Fruit fly (Drosophila melanogaster): Measurements from ENCODE around the gene CG42327.
A peak's percentile ranks its signal among the peaks of the same experiment; 100 is the strongest.

The CG42327 gene

dm6 chr3R:11656614-11657216 is 766 bp downstream of the CG42327 start (continued):
- TF ChIP-seq Antp (GFP tag; optimal IDR thresholded peaks at IDR 0.05) (peak; percentile 93), CG2199 (GFP tag; IDR thresholded peaks at IDR 0.05) (peak; percentile 90), sqz (GFP tag; optimal IDR thresholded peaks at IDR 0.05) (peak; percentile 86), CG4424 (GFP tag; optimal IDR thresholded peaks at IDR 0.05) (peak; percentile 96), E2f2 (GFP tag; IDR thresholded peaks at IDR 0.05) (peak; percentile 83), zfh2 (GFP tag; optimal IDR thresholded peaks at IDR 0.05) (peak; percentile 95), esg (GFP tag; conservative IDR thresholded peaks at IDR 0.05) (peak; percentile 96), org-1 (GFP tag; optimal IDR thresholded peaks at IDR 0.05) (peak; percentile 92), scrt (GFP tag; optimal IDR thresholded peaks at IDR 0.05) (peak; percentile 93), tap (tag; optimal IDR thresholded peaks at IDR 0.05) (peak; percentile 96), CG8359 (GFP tag; optimal IDR thresholded peaks at IDR 0.05; ENCODE audit: borderline replicate concordance) (peak; percentile 83), Eip74EF (GFP tag; optimal IDR thresholded peaks at IDR 0.05) (peak in 1 of 2 experiments; percentile 90), bcd (GFP tag; optimal IDR thresholded peaks at IDR 0.05) (peak; percentile 96), fu2 (GFP tag; optimal IDR thresholded peaks at IDR 0.05) (peak; percentile 93), pita (GFP tag; optimal IDR thresholded peaks at IDR 0.05) (no peak), mam (GFP tag; optimal IDR thresholded peaks at IDR 0.05) (peak; percentile 96), Ets97D (GFP tag; optimal IDR thresholded peaks at IDR 0.05) (peak; percentile 88), repo (GFP tag; optimal IDR thresholded peaks at IDR 0.05) (peak; percentile 89), Vsx1 (GFP tag; optimal IDR thresholded peaks at IDR 0.05) (peak; percentile 90), CG18011 (GFP tag; optimal IDR thresholded peaks at IDR 0.05) (peak; percentile 86), gt (GFP tag; IDR thresholded peaks at IDR 0.05) (peak; percentile 87), CG3995 (GFP tag; optimal IDR thresholded peaks at IDR 0.05) (peak; percentile 65), corto (GFP tag; optimal IDR thresholded peaks at IDR 0.05) (peak; percentile 97), ken (GFP tag; IDR thresholded peaks at IDR 0.05) (peak; percentile 95), Nf-YA (GFP tag; IDR thresholded peaks at IDR 0.05) (peak; percentile 96), CG15601 (tag; optimal IDR thresholded peaks at IDR 0.05) (peak; percentile 94), CG11456 (GFP tag; IDR thresholded peaks at IDR 0.05) (peak; percentile 97), CG3847 (GFP tag; IDR thresholded peaks at IDR 0.05) (peak; percentile 97), YL-1 (GFP tag; optimal IDR thresholded peaks at IDR 0.05) (peak; percentile 77), CG14965 (GFP tag; optimal IDR thresholded peaks at IDR 0.05; ENCODE audit: borderline replicate concordance) (peak; percentile 66), ci (GFP tag; IDR thresholded peaks at IDR 0.05) (peak; percentile 98), Deaf1 (tag; optimal IDR thresholded peaks at IDR 0.05) (peak; percentile 80), CG12155 (GFP tag; optimal IDR thresholded peaks at IDR 0.05) (peak; percentile 94), hbn (GFP tag; IDR thresholded peaks at IDR 0.05; ENCODE audit: partially characterized antibody) (no peak; the same call in 1 of the 2 replicates), sr (GFP tag; IDR thresholded peaks at IDR 0.05) (peak; percentile 84), CG14014 (GFP tag; IDR thresholded peaks at IDR 0.05) (peak; percentile 97), Fer2 (tag; optimal IDR thresholded peaks at IDR 0.05) (peak; percentile 83), wor (GFP tag; IDR thresholded peaks at IDR 0.05) (peak; percentile 93), dati (GFP tag; IDR thresholded peaks at IDR 0.05) (peak; percentile 90), CG7928 (GFP tag; optimal IDR thresholded peaks at IDR 0.05) (peak; percentile 78), CG12391 (tag; optimal IDR thresholded peaks at IDR 0.05) (peak; percentile 98), fru (optimal IDR thresholded peaks at IDR 0.05) (no peak), amos (GFP tag; IDR thresholded peaks at IDR 0.05; ENCODE audit: partially characterized antibody) (no peak), Dip2 (GFP tag; IDR thresholded peaks at IDR 0.05) (peak; percentile 62; the same call in 1 of the 2 replicates), al (GFP tag; IDR thresholded peaks at IDR 0.05) (peak; percentile 97), CG2116 (GFP tag; optimal IDR thresholded peaks at IDR 0.05) (peak; percentile 77), CG31365 (tag; optimal IDR thresholded peaks at IDR 0.05) (peak; percentile 87), z (GFP tag; IDR thresholded peaks at IDR 0.05) (peak; percentile 77), peb (GFP tag; IDR thresholded peaks at IDR 0.05) (peak; percentile 88), CG12769 (tag; optimal IDR thresholded peaks at IDR 0.05) (peak; percentile 96)
